Worm (Caenorhabditis elegans) whole organism, early embryonic: Measurements from ENCODE around the gene C10E2.1.

ENCODE experiments used
- B0310.2 ChIP-seq: sonication (generic microtip); optimal IDR thresholded peaks from 2 replicates; lab custom pipeline; 2016; ENCODE audit warnings: mild to moderate bottlenecking, missing genetic modification characterization, missing compliant biosample characterization
- F13C5.2 ChIP-seq: sonication (generic microtip); optimal IDR thresholded peaks from 2 replicates; lab custom pipeline; 2017; ENCODE audit warnings: mild to moderate bottlenecking, missing genetic modification characterization, inconsistent platforms, missing compliant biosample characterization
- flt-1 ChIP-seq: fragments of 200-800 bp; sonication (Bioruptor generic); IDR thresholded peaks from 2 replicates; pipeline ENCODE4 v1.3.6; 2022; ENCODE audit warnings: missing genetic modification characterization, missing compliant biosample characterization

DNA sequence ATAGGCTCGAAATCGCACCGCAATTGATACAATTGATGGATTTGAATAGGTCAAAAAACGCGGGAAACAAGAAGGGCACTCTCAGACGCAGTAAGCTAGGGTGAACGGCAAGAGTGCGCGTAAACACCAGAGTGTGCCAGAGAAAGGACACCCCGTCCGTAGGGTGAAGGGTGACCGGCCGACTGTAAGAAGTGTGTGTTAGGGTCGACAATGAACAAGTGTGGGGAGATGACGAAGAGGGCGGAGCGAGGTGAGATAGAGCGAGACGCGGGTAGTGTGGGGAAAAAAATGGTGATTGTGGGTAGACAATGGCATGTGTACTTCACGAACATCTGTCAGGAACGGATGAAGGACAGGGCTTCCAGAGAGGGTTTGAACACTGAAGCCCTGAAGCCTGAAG lies 8.3 kb downstream of the C10E2.1 start:
- TF ChIP-seq flt-1 (GFP tag; lab: Robert Waterston, UW): no peak
- TF ChIP-seq F13C5.2: no peak
- no peak for TF ChIP-seq B0310.2
